Fruit fly (Drosophila melanogaster): ENCODE measurements around the gene CG11843.

- TF ChIP-seq fd59A (GFP tag; optimal IDR thresholded peaks at IDR 0.05) (no peak), CG6792 (GFP tag; optimal IDR thresholded peaks at IDR 0.05) (no peak), Sox102F (GFP tag; optimal IDR thresholded peaks at IDR 0.05) (no peak), CG8632 (GFP tag; optimal IDR thresholded peaks at IDR 0.05) (no peak), CG11902 (GFP tag; optimal IDR thresholded peaks at IDR 0.05) (no peak), Met (GFP tag; optimal IDR thresholded peaks at IDR 0.05) (no peak)
Measured at dm6 chr3R:29063921-29064460, 9.8 kb downstream of the CG11843 start.
